Fruit fly (Drosophila melanogaster) Kc167 (cell line): ENCODE measurements around the gene yellow-e.

Experiments
- Sin3A ChIP-seq: fragments of >200 bp; optimal IDR thresholded peaks from 2 replicates; lab custom pipeline; 2018; ENCODE audit warnings: missing external identifiers
- psq ChIP-seq: fragments of >200 bp; optimal IDR thresholded peaks from 2 replicates; lab custom pipeline; 2017; ENCODE audit warnings: missing external identifiers

- TF ChIP-seq Sin3A (lab: Kevin White, UChicago) = no peak
- TF ChIP-seq psq (lab: Kevin White, UChicago) = no peak
Measured at dm6 chr3R:13404841-13405441, 10.1 kb downstream of the yellow-e start, which contains the start of gene yellow-e3.
